Fruit fly (Drosophila melanogaster) whole organism, prepupa: ENCODE results near the gene CG43163.

ENCODE experiments used
- Blimp-1 ChIP-seq: fragments of 200-800 bp; sonication (Bioruptor generic); optimal IDR thresholded peaks from 3 replicates; lab custom pipeline; 2017; ENCODE audit warnings: missing biosample characterization, missing genetic modification characterization, mild to moderate bottlenecking, moderate library complexity, missing genetic modification reagents
- CG10631 ChIP-seq: fragments of 200-800 bp; sonication (Bioruptor generic); optimal IDR thresholded peaks from 2 replicates; lab custom pipeline; 2016; ENCODE audit warnings: missing biosample characterization, missing genetic modification characterization
- CG10669 ChIP-seq: fragments of 200-800 bp; sonication (Bioruptor generic); optimal IDR thresholded peaks from 3 replicates; lab custom pipeline; 2018; ENCODE audit warnings: missing biosample characterization, mild to moderate bottlenecking, missing genetic modification characterization, moderate library complexity
- CG11762 ChIP-seq: fragments of 200-800 bp; sonication (Bioruptor generic); optimal IDR thresholded peaks from 3 replicates; lab custom pipeline; 2016; ENCODE audit warnings: missing biosample characterization, missing genetic modification characterization; ENCODE audit not compliant: insufficient read depth
- CG11902 ChIP-seq: fragments of 200-800 bp; sonication (Bioruptor generic); optimal IDR thresholded peaks from 3 replicates; lab custom pipeline; 2016; ENCODE audit warnings: missing biosample characterization, missing genetic modification characterization
- CG16779 ChIP-seq: fragments of 200-800 bp; sonication (Bioruptor generic); optimal IDR thresholded peaks from 3 replicates; lab custom pipeline; 2017; ENCODE audit warnings: missing biosample characterization, mild to moderate bottlenecking, missing genetic modification characterization
- CG32006 ChIP-seq: fragments of 200-800 bp; sonication (Bioruptor generic); optimal IDR thresholded peaks from 3 replicates; lab custom pipeline; 2017; ENCODE audit warnings: missing biosample characterization, mild to moderate bottlenecking, missing genetic modification characterization
- CG34406 ChIP-seq: fragments of 200-800 bp; sonication (Bioruptor generic); optimal IDR thresholded peaks from 3 replicates; lab custom pipeline; 2016; ENCODE audit warnings: missing biosample characterization, missing genetic modification characterization
- CG3919 ChIP-seq: fragments of 200-800 bp; sonication (Bioruptor generic); optimal IDR thresholded peaks from 3 replicates; lab custom pipeline; 2016; ENCODE audit warnings: missing biosample characterization, missing genetic modification characterization
- CG6163 ChIP-seq: fragments of 200-800 bp; sonication (Bioruptor generic); IDR thresholded peaks from 3 replicates; pipeline ENCODE4 v1.3.6; 2022; ENCODE audit warnings: missing biosample characterization, missing genetic modification characterization
- CG6276 ChIP-seq: fragments of 200-800 bp; sonication (Bioruptor generic); optimal IDR thresholded peaks from 2 replicates; lab custom pipeline; 2017; ENCODE audit warnings: missing biosample characterization, mild to moderate bottlenecking, missing genetic modification characterization
- CG6808 ChIP-seq: fragments of 200-800 bp; sonication (Bioruptor generic); optimal IDR thresholded peaks from 3 replicates; lab custom pipeline; 2017; ENCODE audit warnings: missing biosample characterization, missing genetic modification characterization, mild to moderate bottlenecking, moderate library complexity, missing genetic modification reagents
- CG6854 ChIP-seq: fragments of 200-800 bp; sonication (Bioruptor generic); optimal IDR thresholded peaks from 2 replicates; lab custom pipeline; 2017; ENCODE audit warnings: missing biosample characterization, mild to moderate bottlenecking, missing genetic modification characterization
- CG7368 ChIP-seq: fragments of 200-800 bp; sonication (Bioruptor generic); optimal IDR thresholded peaks from 3 replicates; lab custom pipeline; 2016; ENCODE audit warnings: missing biosample characterization, missing genetic modification characterization
- CG8319 ChIP-seq: fragments of 200-800 bp; sonication (Bioruptor generic); optimal IDR thresholded peaks from 3 replicates; lab custom pipeline; 2016; ENCODE audit warnings: missing biosample characterization, missing genetic modification characterization
- CG9139 ChIP-seq: fragments of 200-800 bp; sonication (Bioruptor generic); optimal IDR thresholded peaks from 3 replicates; lab custom pipeline; 2017; ENCODE audit warnings: missing biosample characterization, mild to moderate bottlenecking, missing genetic modification characterization
- Eip75B ChIP-seq: fragments of 200-800 bp; sonication (Bioruptor generic); optimal IDR thresholded peaks from 3 replicates; lab custom pipeline; 2016; ENCODE audit warnings: missing biosample characterization, missing genetic modification characterization
- Eip78C ChIP-seq: fragments of 200-800 bp; sonication (Bioruptor generic); peaks from one replicate; lab custom pipeline; 2016; ENCODE audit warnings: missing biosample characterization, missing genetic modification characterization
- Eip93F ChIP-seq: fragments of 200-800 bp; sonication (Bioruptor generic); optimal IDR thresholded peaks from 2 replicates; lab custom pipeline; 2016; ENCODE audit warnings: missing biosample characterization, mild to moderate bottlenecking, missing genetic modification characterization
- Ets21C ChIP-seq: fragments of 200-800 bp; sonication (Bioruptor generic); optimal IDR thresholded peaks from 3 replicates; lab custom pipeline; 2016; ENCODE audit warnings: missing biosample characterization, missing genetic modification characterization
- Ets96B ChIP-seq: fragments of 200-800 bp; optimal IDR thresholded peaks from 2 replicates; lab custom pipeline; 2019; ENCODE audit warnings: missing biosample characterization, mild to moderate bottlenecking, missing genetic modification characterization, moderate library complexity
- Gug ChIP-seq: fragments of 200-800 bp; sonication (Bioruptor generic); IDR thresholded peaks from 2 replicates; pipeline ENCODE4 v1.3.6; 2022; ENCODE audit warnings: missing biosample characterization, missing genetic modification characterization
- Hr38 ChIP-seq: sonication (Bioruptor generic); optimal IDR thresholded peaks from 2 replicates; lab custom pipeline; 2016; ENCODE audit warnings: missing biosample characterization, missing genetic modification characterization
- Hr39 ChIP-seq: fragments of 200-800 bp; sonication (Bioruptor generic); optimal IDR thresholded peaks from 2 replicates; lab custom pipeline; 2016; ENCODE audit warnings: missing biosample characterization, missing genetic modification characterization
- Met ChIP-seq: fragments of 200-800 bp; sonication (Bioruptor generic); optimal IDR thresholded peaks from 3 replicates; lab custom pipeline; 2016; ENCODE audit warnings: missing biosample characterization, missing genetic modification characterization
- Smox ChIP-seq: fragments of 200-800 bp; sonication (Bioruptor generic); optimal IDR thresholded peaks from 3 replicates; lab custom pipeline; 2016; ENCODE audit warnings: missing biosample characterization, missing genetic modification characterization
- Sox102F ChIP-seq: fragments of 200-800 bp; sonication (Bioruptor generic); optimal IDR thresholded peaks from 2 replicates; lab custom pipeline; 2016; ENCODE audit warnings: missing biosample characterization, mild to moderate bottlenecking, missing genetic modification characterization
- Sox15 ChIP-seq: fragments of 200-800 bp; sonication (Bioruptor generic); optimal IDR thresholded peaks from 3 replicates; lab custom pipeline; 2016; ENCODE audit warnings: missing biosample characterization, missing genetic modification characterization
- achi ChIP-seq: fragments of 200-800 bp; sonication (Bioruptor generic); optimal IDR thresholded peaks from 3 replicates; lab custom pipeline; 2016; ENCODE audit warnings: missing biosample characterization, missing genetic modification characterization
- acj6 ChIP-seq: fragments of 200-800 bp; sonication (Bioruptor generic); optimal IDR thresholded peaks from 3 replicates; lab custom pipeline; 2016; ENCODE audit warnings: missing biosample characterization, missing genetic modification characterization
- cyc ChIP-seq: fragments of 200-800 bp; sonication (Bioruptor generic); optimal IDR thresholded peaks from 3 replicates; lab custom pipeline; 2016; ENCODE audit warnings: missing biosample characterization, missing genetic modification characterization
- dac ChIP-seq: fragments of 200-800 bp; sonication (Bioruptor generic); optimal IDR thresholded peaks from 2 replicates; lab custom pipeline; 2017; ENCODE audit warnings: missing biosample characterization, mild to moderate bottlenecking, missing genetic modification characterization
- dsx ChIP-seq: fragments of 200-800 bp; optimal IDR thresholded peaks from 3 replicates; lab custom pipeline; 2019; ENCODE audit warnings: missing biosample characterization, mild to moderate bottlenecking, missing genetic modification characterization, moderate library complexity; ENCODE audit not compliant: poor library complexity, severe bottlenecking
- eg ChIP-seq: fragments of 200-800 bp; sonication (Bioruptor generic); IDR thresholded peaks from 3 replicates; pipeline ENCODE4 v1.3.6; 2022; ENCODE audit warnings: missing biosample characterization, missing genetic modification characterization
- fd59A ChIP-seq: fragments of 200-800 bp; sonication (Bioruptor generic); optimal IDR thresholded peaks from 2 replicates; lab custom pipeline; 2017; ENCODE audit warnings: missing biosample characterization, mild to moderate bottlenecking, missing genetic modification characterization, missing genetic modification reagents
- fd85E ChIP-seq: fragments of 200-800 bp; sonication (Bioruptor generic); optimal IDR thresholded peaks from 3 replicates; lab custom pipeline; 2016; ENCODE audit warnings: missing biosample characterization, missing genetic modification characterization
- pdm3 ChIP-seq: fragments of 200-800 bp; sonication (Bioruptor generic); optimal IDR thresholded peaks from 3 replicates; lab custom pipeline; 2016; ENCODE audit warnings: missing biosample characterization, missing genetic modification characterization
- salr ChIP-seq, 2 experiments: fragments of 200-800 bp; sonication (Bioruptor generic); optimal IDR thresholded peaks; 3 replicates each; lab custom pipeline; 2016 to 2018; ENCODE audit warnings: missing biosample characterization in 2 of 2, missing genetic modification characterization in 2 of 2, mild to moderate bottlenecking in 1 of 2
- ss ChIP-seq, 2 experiments: fragments of 200-800 bp; sonication (Bioruptor generic); optimal IDR thresholded peaks; 2 replicates in 1 of 2; 3 replicates in 1 of 2; lab custom pipeline; 2017 to 2018; ENCODE audit warnings: mild to moderate bottlenecking in 2 of 2, missing biosample characterization in 2 of 2, missing genetic modification characterization in 2 of 2, moderate library complexity in 1 of 2
- svp ChIP-seq: fragments of 200-800 bp; sonication (Bioruptor generic); peaks from one replicate; lab custom pipeline; 2016; ENCODE audit warnings: missing biosample characterization, missing genetic modification characterization
- topi ChIP-seq: fragments of 200-800 bp; sonication (Bioruptor generic); optimal IDR thresholded peaks from 3 replicates; lab custom pipeline; 2016; ENCODE audit warnings: missing biosample characterization, missing genetic modification characterization
- vri ChIP-seq: fragments of 200-800 bp; sonication (Bioruptor generic); optimal IDR thresholded peaks from 3 replicates; lab custom pipeline; 2016; ENCODE audit warnings: missing biosample characterization, mild to moderate bottlenecking, missing genetic modification characterization

CG43163 gene

DNA sequence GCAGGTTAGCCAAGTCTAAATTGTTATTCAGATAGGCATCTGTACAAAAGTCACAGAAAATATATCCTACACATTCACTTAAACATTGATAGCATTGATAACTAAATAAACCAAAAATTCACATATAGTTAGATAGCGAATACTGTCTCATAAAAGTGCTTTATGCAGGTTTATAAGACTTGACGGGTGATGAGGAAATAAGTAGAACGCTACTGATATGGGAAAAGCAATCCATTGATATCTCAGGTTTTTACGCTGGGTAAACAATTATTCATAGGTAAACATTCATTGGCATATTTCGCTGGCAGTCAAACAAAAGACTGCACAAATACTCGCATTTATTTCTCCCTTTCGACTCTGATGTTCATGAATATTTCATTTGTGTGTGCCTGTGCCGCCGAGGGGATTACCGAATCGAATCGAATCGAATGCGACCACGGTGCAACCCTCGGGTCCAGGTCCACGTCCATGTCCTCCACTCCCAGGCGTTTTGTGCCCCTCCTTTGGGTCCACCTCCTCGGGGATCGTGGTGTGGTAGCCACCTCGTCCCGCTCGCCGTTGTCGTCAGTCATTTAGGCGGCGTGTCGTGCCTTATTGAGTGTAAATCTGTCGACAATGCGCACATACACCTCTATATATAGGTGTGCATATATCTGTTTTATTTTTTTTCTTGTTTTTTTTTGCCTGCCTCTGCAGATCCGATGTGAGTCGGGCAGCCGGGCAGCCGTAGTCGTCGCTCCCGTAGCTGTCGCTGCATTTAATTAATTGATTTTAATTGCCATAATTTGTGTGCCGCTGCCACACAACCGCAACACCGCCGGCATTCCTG lies 46.7 kb downstream of the CG43163 start (continued):
- TF ChIP-seq Sox15 (GFP tag; lab: Kevin White, UChicago) (peak; percentile 21), vri (GFP tag; lab: Kevin White, UChicago) (peak; percentile 33), CG9139 (GFP tag; lab: Kevin White, UChicago) (peak; percentile 59)

DNA sequence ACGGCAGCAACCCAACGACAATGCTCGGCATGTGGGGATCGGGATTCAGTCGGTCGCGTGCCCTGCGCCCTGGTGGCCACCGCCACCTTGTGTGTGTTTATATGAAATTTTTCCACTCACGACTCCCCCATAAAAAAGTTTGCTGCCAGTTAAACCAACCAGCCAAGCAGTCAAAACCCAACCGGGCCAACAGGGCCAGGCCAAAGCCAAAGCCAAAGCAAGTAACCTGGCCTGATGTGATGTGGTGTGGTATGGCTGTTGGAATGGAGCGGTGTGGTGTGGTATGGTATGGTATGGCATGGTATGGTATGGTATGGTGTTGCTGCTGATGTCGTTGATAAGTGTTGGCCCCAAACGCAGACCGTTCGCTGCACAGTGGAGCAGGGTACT lies 47.3 kb downstream of the CG43163 start:
- TF ChIP-seq ss (GFP tag; optimal IDR thresholded peaks at IDR 0.05; lab: Kevin White, UChicago) (peak in 1 of 2 experiments; percentile 25), Gug (0 out of 2 replicates have a peak, but pooled peaks have one; percentile 4), topi (GFP tag; lab: Kevin White, UChicago) (no peak)

DNA sequence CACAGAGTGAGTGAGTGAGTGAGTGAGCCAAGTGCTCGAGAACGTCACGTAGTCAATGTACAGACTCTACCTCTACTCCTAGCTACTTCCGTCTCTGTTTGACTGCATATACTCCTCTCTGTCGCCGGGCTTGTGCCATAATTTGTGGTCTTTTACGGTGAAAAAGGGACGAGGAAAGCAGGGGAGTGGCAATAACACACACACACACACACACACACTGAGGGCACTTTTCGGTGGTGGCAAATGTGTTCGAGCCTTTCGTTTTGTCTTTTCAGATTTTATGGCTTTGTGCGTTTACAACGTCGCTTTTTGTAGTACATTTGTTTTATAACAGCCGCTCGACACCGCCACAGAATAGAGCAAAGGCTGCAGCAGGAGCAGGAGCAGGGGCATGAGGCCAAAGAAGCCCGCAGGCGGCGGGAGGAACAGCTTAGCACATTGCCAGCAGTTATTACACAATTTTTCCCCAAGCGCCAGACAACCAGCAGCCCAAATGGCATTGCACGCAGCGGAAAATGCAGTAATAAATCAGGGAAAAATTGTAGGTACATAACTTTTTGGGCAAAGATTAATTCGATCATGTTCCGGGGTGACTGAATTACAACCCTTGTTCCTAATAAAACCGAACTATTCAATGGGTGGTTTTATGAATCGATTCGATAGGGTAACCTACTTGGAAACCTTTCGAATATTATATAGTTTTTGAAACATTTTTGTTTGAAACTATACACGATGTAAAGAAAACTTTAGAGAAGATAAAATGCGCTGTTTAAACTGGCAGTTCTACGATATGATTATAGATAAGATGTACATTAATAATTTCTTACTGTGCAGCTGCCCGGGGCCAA lies 48.0 kb downstream of the CG43163 start:
- TF ChIP-seq pdm3 (GFP tag; lab: Kevin White, UChicago): peak; percentile 64
- peak; percentile 70 for TF ChIP-seq Met (GFP tag; lab: Kevin White, UChicago)
- TF ChIP-seq acj6 (GFP tag; lab: Kevin White, UChicago): peak; percentile 66
- TF ChIP-seq Eip93F (GFP tag; lab: Kevin White, UChicago): no peak
- TF ChIP-seq Gug: peak; percentile 47
- TF ChIP-seq achi (GFP tag; lab: Kevin White, UChicago): peak; percentile 68
- TF ChIP-seq salr (GFP tag; optimal IDR thresholded peaks at IDR 0.05; lab: Kevin White, UChicago): peak in 1 of 2 experiments; percentile 60
- no peak for TF ChIP-seq fd85E (GFP tag; lab: Kevin White, UChicago)
- TF ChIP-seq cyc (GFP tag; lab: Kevin White, UChicago): peak; percentile 30
- TF ChIP-seq vri (GFP tag; lab: Kevin White, UChicago): peak; percentile 5
- TF ChIP-seq CG16779 (tag; lab: Kevin White, UChicago): no peak
- TF ChIP-seq topi (GFP tag; lab: Kevin White, UChicago): peak; percentile 60
- TF ChIP-seq eg (GFP tag; lab: Robert Waterston, UW): peak; percentile 19; the same call in 1 of the 3 replicates
- TF ChIP-seq CG9139 (GFP tag; lab: Kevin White, UChicago): peak; percentile 1
- peak; percentile 10 for TF ChIP-seq Ets21C
- peak; percentile 9 for TF ChIP-seq CG11902 (GFP tag; lab: Kevin White, UChicago)
- no peak for TF ChIP-seq CG6854 (GFP tag; lab: Kevin White, UChicago)
- peak; percentile 72 for TF ChIP-seq fd59A (GFP tag; lab: Kevin White, UChicago)
- TF ChIP-seq ss (GFP tag; optimal IDR thresholded peaks at IDR 0.05; lab: Kevin White, UChicago): peak in 1 of 2 experiments; percentile 34
- TF ChIP-seq CG6276 (GFP tag; lab: Kevin White, UChicago): peak; percentile 51
- no peak for TF ChIP-seq CG6163 (GFP tag; lab: Robert Waterston, UW)
- peak; percentile 69 for TF ChIP-seq CG10669
- peak; percentile 78 for TF ChIP-seq CG3919
- TF ChIP-seq dsx (GFP tag; lab: Kevin White, UChicago): peak; percentile 18
- peak; percentile 50 for TF ChIP-seq Hr39 (GFP tag; lab: Kevin White, UChicago)
- TF ChIP-seq Sox102F (GFP tag; lab: Kevin White, UChicago): peak; percentile 60
- peak; percentile 58 for TF ChIP-seq Smox (GFP tag; lab: Kevin White, UChicago)
- TF ChIP-seq CG34406: peak; percentile 47
- peak; percentile 75 for TF ChIP-seq CG32006 (GFP tag; lab: Kevin White, UChicago)
- peak; percentile 65 for TF ChIP-seq Ets96B (tag; lab: Kevin White, UChicago)
- TF ChIP-seq CG7368 (GFP tag; lab: Kevin White, UChicago): no peak
- TF ChIP-seq CG11762 (GFP tag; lab: Kevin White, UChicago): peak; percentile 50
- peak; percentile 95 for TF ChIP-seq Eip78C (GFP tag; lab: Kevin White, UChicago)
- TF ChIP-seq CG10631 (GFP tag; lab: Kevin White, UChicago): peak; percentile 61
- TF ChIP-seq Eip75B (GFP tag; lab: Kevin White, UChicago): peak; percentile 63
- TF ChIP-seq CG8319 (GFP tag; lab: Kevin White, UChicago): peak; percentile 58
- TF ChIP-seq Blimp-1 (GFP tag; lab: Kevin White, UChicago): no peak
- TF ChIP-seq CG6808 (GFP tag; lab: Kevin White, UChicago): peak; percentile 67
- peak; percentile 74 for TF ChIP-seq svp
- TF ChIP-seq dac: peak; percentile 3
- TF ChIP-seq Sox15 (GFP tag; lab: Kevin White, UChicago): peak; percentile 20
- TF ChIP-seq Hr38 (GFP tag; lab: Kevin White, UChicago): no peak
